Worm (Caenorhabditis elegans): Measurements from ENCODE around the gene F20G2.5.

DNA sequence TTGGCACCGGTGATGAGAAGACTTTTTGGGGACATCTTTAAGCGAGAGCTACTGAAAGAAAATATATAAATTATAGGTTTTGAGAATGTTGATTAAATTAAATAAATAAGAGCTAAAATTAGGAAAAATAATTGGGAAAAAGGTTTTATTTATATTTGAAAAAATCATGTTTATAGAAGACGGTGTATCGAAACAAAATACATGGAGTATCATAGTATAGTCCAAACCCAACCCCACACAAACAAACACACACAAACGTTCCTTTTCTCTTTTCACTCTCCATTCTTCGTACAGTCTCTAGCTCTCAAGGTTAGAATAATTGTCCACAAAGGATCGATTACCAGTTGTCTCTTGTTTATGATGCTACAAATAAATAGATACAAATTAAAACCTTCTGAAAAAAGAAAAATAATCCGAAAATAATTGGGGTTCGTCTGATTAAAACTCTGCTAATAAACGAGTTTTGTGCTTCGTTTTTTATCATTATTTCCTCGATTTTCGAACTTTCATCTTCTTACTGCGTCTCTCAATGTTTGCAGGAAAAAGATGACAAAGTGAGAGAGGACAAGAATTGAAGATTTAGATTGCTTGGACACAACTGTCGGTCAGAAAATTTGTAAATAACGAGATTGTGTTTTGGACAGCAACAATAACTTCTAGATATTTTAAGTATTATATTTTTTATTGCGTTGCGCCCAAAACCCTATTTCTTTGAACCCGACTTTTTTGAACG, 14.8 kb upstream of the F20G2.5 start, which contains the start of gene F20G2.2:
- TF ChIP-seq nhr-237 (tag; optimal IDR thresholded peaks at IDR 0.05) (no peak), nhr-12 (tag; optimal IDR thresholded peaks at IDR 0.05) (no peak), pha-4 (tag; optimal IDR thresholded peaks at IDR 0.05) (peak; percentile 45), nhr-11 (tag; optimal IDR thresholded peaks at IDR 0.05) (no peak), nfya-1 (tag; optimal IDR thresholded peaks at IDR 0.05; ENCODE audit: insufficient read depth) (no peak), egl-27 (tag; optimal IDR thresholded peaks at IDR 0.05) (no peak), unc-62 (GFP tag; optimal IDR thresholded peaks at IDR 0.05) (no peak), ceh-82 (tag; optimal IDR thresholded peaks at IDR 0.05) (no peak), skn-1 (tag; optimal IDR thresholded peaks at IDR 0.05) (peak; percentile 83), tbx-2 (tag; optimal IDR thresholded peaks at IDR 0.05) (no peak), nhr-25 (tag; optimal IDR thresholded peaks at IDR 0.05) (no peak), ztf-4 (tag; optimal IDR thresholded peaks at IDR 0.05) (no peak)

All from whole organism, L3 larva.